Fruit fly (Drosophila melanogaster) whole organism, embryonic: Measurements from ENCODE around the gene eIF2Bepsilon.

Source experiments
- B-H1 ChIP-seq: fragments of 200-800 bp; sonication (Bioruptor generic); IDR thresholded peaks from 3 replicates; pipeline ENCODE4 v1.3.6; 2022; ENCODE audit warnings: missing biosample characterization, missing genetic modification characterization
- CG10431 ChIP-seq: fragments of 200-800 bp; sonication (Bioruptor generic); optimal IDR thresholded peaks from 3 replicates; lab custom pipeline; 2018; ENCODE audit warnings: missing biosample characterization, mild to moderate bottlenecking, missing genetic modification characterization
- CG12299 ChIP-seq: fragments of 200-800 bp; sonication (Bioruptor generic); optimal IDR thresholded peaks from 2 replicates; lab custom pipeline; 2018; ENCODE audit warnings: missing biosample characterization, mild to moderate bottlenecking, missing genetic modification characterization
- CG1233 ChIP-seq: fragments of 200-800 bp; sonication (Bioruptor generic); optimal IDR thresholded peaks from 4 replicates; lab custom pipeline; 2018; ENCODE audit warnings: missing biosample characterization, mild to moderate bottlenecking, missing genetic modification characterization
- CG12659 ChIP-seq: fragments of 200-800 bp; sonication (Bioruptor generic); optimal IDR thresholded peaks from 3 replicates; lab custom pipeline; 2017; ENCODE audit warnings: mild to moderate bottlenecking, missing biosample characterization, missing genetic modification reagents, missing genetic modification characterization
- CG13894 ChIP-seq: fragments of 200-800 bp; sonication (Bioruptor generic); optimal IDR thresholded peaks from 3 replicates; lab custom pipeline; 2018; ENCODE audit warnings: missing biosample characterization, mild to moderate bottlenecking, missing genetic modification characterization, moderate library complexity
- CG14965 ChIP-seq: fragments of 200-800 bp; sonication (Bioruptor generic); optimal IDR thresholded peaks from 2 replicates; lab custom pipeline; 2016; ENCODE audit warnings: missing biosample characterization, missing genetic modification characterization, borderline replicate concordance
- CG15269 ChIP-seq: fragments of 200-800 bp; sonication (Bioruptor generic); optimal IDR thresholded peaks from 2 replicates; lab custom pipeline; 2018; ENCODE audit warnings: missing biosample characterization, mild to moderate bottlenecking, missing genetic modification characterization, moderate library complexity
- CG17568 ChIP-seq: fragments of 200-800 bp; sonication (Bioruptor generic); optimal IDR thresholded peaks from 2 replicates; lab custom pipeline; 2018; ENCODE audit warnings: missing biosample characterization, mild to moderate bottlenecking, missing genetic modification characterization, moderate library complexity
- CG17912 ChIP-seq: fragments of 200-800 bp; sonication (Bioruptor generic); optimal IDR thresholded peaks from 2 replicates; lab custom pipeline; 2018; ENCODE audit warnings: missing biosample characterization, mild to moderate bottlenecking, missing genetic modification characterization
- CG18476 ChIP-seq: fragments of 200-800 bp; sonication (Bioruptor generic); optimal IDR thresholded peaks from 2 replicates; lab custom pipeline; 2016; ENCODE audit warnings: missing biosample characterization, mild to moderate bottlenecking, missing genetic modification characterization
- CG31441 ChIP-seq: fragments of 200-800 bp; sonication (Bioruptor generic); IDR thresholded peaks from 2 replicates; pipeline ENCODE4 v1.3.6; 2022; ENCODE audit warnings: missing biosample characterization, missing genetic modification characterization
- CG33557 ChIP-seq: fragments of 200-800 bp; sonication (Bioruptor generic); optimal IDR thresholded peaks from 2 replicates; lab custom pipeline; 2019; ENCODE audit warnings: missing biosample characterization, mild to moderate bottlenecking, missing genetic modification characterization, moderate library complexity
- CG4282 ChIP-seq: fragments of 200-800 bp; sonication (Bioruptor generic); optimal IDR thresholded peaks from 2 replicates; lab custom pipeline; 2016; ENCODE audit warnings: missing biosample characterization, missing genetic modification characterization
- CG4730 ChIP-seq: fragments of 200-800 bp; sonication (Bioruptor generic); IDR thresholded peaks from 2 replicates; pipeline ENCODE4 v1.3.6; 2022; ENCODE audit warnings: missing biosample characterization, missing genetic modification characterization
- CG6654 ChIP-seq: fragments of 200-800 bp; sonication (Bioruptor generic); optimal IDR thresholded peaks from 2 replicates; lab custom pipeline; 2017; ENCODE audit warnings: missing biosample characterization, mild to moderate bottlenecking, missing genetic modification characterization
- CG8359 ChIP-seq: fragments of 200-800 bp; sonication (Bioruptor generic); optimal IDR thresholded peaks from 2 replicates; lab custom pipeline; 2017; ENCODE audit warnings: missing biosample characterization, mild to moderate bottlenecking, missing genetic modification characterization, borderline replicate concordance
- CG9876 ChIP-seq: fragments of 200-800 bp; sonication (Bioruptor generic); optimal IDR thresholded peaks from 2 replicates; lab custom pipeline; 2016; ENCODE audit warnings: missing biosample characterization, missing genetic modification characterization
- Camta ChIP-seq: fragments of 200-800 bp; sonication (Bioruptor generic); optimal IDR thresholded peaks from 2 replicates; lab custom pipeline; 2016; ENCODE audit warnings: missing biosample characterization, missing genetic modification characterization
- CrebB ChIP-seq: fragments of 200-800 bp; sonication (Bioruptor generic); optimal IDR thresholded peaks from 3 replicates; lab custom pipeline; 2018; ENCODE audit warnings: missing biosample characterization, mild to moderate bottlenecking, missing genetic modification characterization
- Drgx ChIP-seq: fragments of 200-800 bp; sonication (Bioruptor generic); IDR thresholded peaks from 2 replicates; pipeline ENCODE4 v1.3.6; 2022; ENCODE audit warnings: missing biosample characterization, missing genetic modification characterization
- E2f2 ChIP-seq: fragments of 200-800 bp; sonication (Bioruptor generic); IDR thresholded peaks from 2 replicates; pipeline ENCODE4 v1.3.6; 2022; ENCODE audit warnings: missing biosample characterization, missing genetic modification characterization
- Ets65A ChIP-seq: fragments of 200-800 bp; sonication (Bioruptor generic); peaks from one replicate; lab custom pipeline; 2016; ENCODE audit warnings: missing biosample characterization, missing genetic modification characterization
- Ets97D ChIP-seq: fragments of 200-800 bp; sonication (Bioruptor generic); optimal IDR thresholded peaks from 3 replicates; lab custom pipeline; 2016; ENCODE audit warnings: missing biosample characterization, missing genetic modification characterization
- H15 ChIP-seq: fragments of 200-800 bp; sonication (Bioruptor generic); IDR thresholded peaks from 3 replicates; pipeline ENCODE4 v1.3.6; 2022; ENCODE audit warnings: missing biosample characterization, missing genetic modification characterization
- Hr39 ChIP-seq: fragments of >200 bp; optimal IDR thresholded peaks from 2 replicates; lab custom pipeline; 2017
- Hr78 ChIP-seq, 2 experiments: fragments of 200-800 bp in 1 of 2; fragments of >200 bp in 1 of 2; sonication (Bioruptor generic) in 1 of 2; optimal IDR thresholded peaks; 2 replicates each; lab custom pipeline; 2017 to 2019; ENCODE audit warnings: missing biosample characterization in 2 of 2, missing genetic modification characterization in 2 of 2, mild to moderate bottlenecking in 1 of 2, moderate library complexity in 1 of 2
- Kr ChIP-seq: fragments of 200-800 bp; sonication (Bioruptor generic); optimal IDR thresholded peaks from 2 replicates; lab custom pipeline; 2017; ENCODE audit warnings: missing biosample characterization, mild to moderate bottlenecking, missing genetic modification characterization
- MTF-1 ChIP-seq: fragments of 200-800 bp; sonication (Bioruptor generic); optimal IDR thresholded peaks from 2 replicates; lab custom pipeline; 2018; ENCODE audit warnings: missing biosample characterization, mild to moderate bottlenecking, missing genetic modification characterization, borderline replicate concordance
- Mes4 ChIP-seq: fragments of 200-800 bp; sonication (Bioruptor generic); optimal IDR thresholded peaks from 2 replicates; lab custom pipeline; 2016; ENCODE audit warnings: missing biosample characterization, missing genetic modification characterization
- Nf-YB ChIP-seq: fragments of 200-800 bp; sonication (Bioruptor generic); optimal IDR thresholded peaks from 3 replicates; lab custom pipeline; 2019; ENCODE audit warnings: missing biosample characterization, mild to moderate bottlenecking, missing genetic modification characterization, moderate library complexity
- Sox102F ChIP-seq: fragments of 200-800 bp; sonication (Bioruptor generic); optimal IDR thresholded peaks from 2 replicates; lab custom pipeline; 2018; ENCODE audit warnings: missing biosample characterization, mild to moderate bottlenecking, missing genetic modification characterization, moderate library complexity
- Spps ChIP-seq: fragments of 200-800 bp; sonication (Bioruptor generic); optimal IDR thresholded peaks from 2 replicates; lab custom pipeline; 2018; ENCODE audit warnings: missing biosample characterization, mild to moderate bottlenecking, missing genetic modification characterization
- bab2 ChIP-seq: fragments of 200-800 bp; sonication (Bioruptor generic); optimal IDR thresholded peaks from 2 replicates; lab custom pipeline; 2016; ENCODE audit warnings: missing biosample characterization, missing genetic modification characterization
- ci ChIP-seq: fragments of 200-800 bp; sonication (Bioruptor generic); IDR thresholded peaks from 3 replicates; pipeline ENCODE4 v1.3.6; 2022; ENCODE audit warnings: missing biosample characterization, missing genetic modification characterization
- esg ChIP-seq: fragments of 200-800 bp; sonication (Bioruptor generic); conservative IDR thresholded peaks from 2 replicates; pipeline ENCODE4 v1.3.6; 2022; ENCODE audit warnings: missing biosample characterization, missing genetic modification characterization
- fru ChIP-seq: fragments of >200 bp; optimal IDR thresholded peaks from 2 replicates; lab custom pipeline; 2017
- gro ChIP-seq: fragments of 200-800 bp; sonication (Bioruptor generic); optimal IDR thresholded peaks from 2 replicates; lab custom pipeline; 2016; ENCODE audit warnings: missing biosample characterization, missing genetic modification characterization
- h ChIP-seq: fragments of >200 bp; optimal IDR thresholded peaks from 2 replicates; lab custom pipeline; 2017
- ham ChIP-seq: fragments of 200-800 bp; sonication (Bioruptor generic); IDR thresholded peaks from 2 replicates; pipeline ENCODE4 v1.3.6; 2022; ENCODE audit warnings: missing biosample characterization, missing genetic modification characterization
- lab ChIP-seq: fragments of 200-800 bp; sonication (Bioruptor generic); optimal IDR thresholded peaks from 3 replicates; lab custom pipeline; 2017; ENCODE audit warnings: missing biosample characterization, missing genetic modification characterization, mild to moderate bottlenecking, moderate library complexity, missing genetic modification reagents
- lbe ChIP-seq: fragments of 200-800 bp; sonication (Bioruptor generic); optimal IDR thresholded peaks from 2 replicates; lab custom pipeline; 2016; ENCODE audit warnings: missing biosample characterization, mild to moderate bottlenecking, missing genetic modification characterization
- mam ChIP-seq: fragments of 200-800 bp; sonication (Bioruptor generic); optimal IDR thresholded peaks from 3 replicates; lab custom pipeline; 2016; ENCODE audit warnings: missing biosample characterization, missing genetic modification characterization
- org-1 ChIP-seq: fragments of 200-800 bp; sonication (Bioruptor generic); optimal IDR thresholded peaks from 2 replicates; lab custom pipeline; 2017; ENCODE audit warnings: missing biosample characterization, missing genetic modification characterization
- pnt ChIP-seq: fragments of 200-800 bp; sonication (Bioruptor generic); optimal IDR thresholded peaks from 3 replicates; lab custom pipeline; 2016; ENCODE audit warnings: missing biosample characterization, missing genetic modification characterization
- pzg ChIP-seq: fragments of 200-800 bp; sonication (Bioruptor generic); optimal IDR thresholded peaks from 3 replicates; lab custom pipeline; 2018; ENCODE audit warnings: missing biosample characterization, mild to moderate bottlenecking, missing genetic modification characterization, moderate library complexity
- row ChIP-seq: fragments of 200-800 bp; sonication (Bioruptor generic); IDR thresholded peaks from 3 replicates; pipeline ENCODE4 v1.3.6; 2022; ENCODE audit warnings: missing biosample characterization, missing genetic modification characterization
- ssp ChIP-seq: fragments of 200-800 bp; sonication (Bioruptor generic); IDR thresholded peaks from 2 replicates; pipeline ENCODE4 v1.3.6; 2022; ENCODE audit warnings: missing biosample characterization, missing genetic modification characterization
- wor ChIP-seq: fragments of 200-800 bp; sonication (Bioruptor generic); IDR thresholded peaks from 2 replicates; pipeline ENCODE4 v1.3.6; 2022; ENCODE audit warnings: missing biosample characterization, missing genetic modification characterization

Gene eIF2Bepsilon

dm6 chrX:1943337-1944244, 20.9 kb upstream of the eIF2Bepsilon start (continued):
- TF ChIP-seq Nf-YB (peak; percentile 71), CG13894 (tag; lab: Kevin White, UChicago) (no peak), Hr78 (GFP tag; optimal IDR thresholded peaks at IDR 0.05; lab: Kevin White, UChicago) (peak in 1 of 2 experiments; percentile 59), CG18476 (GFP tag; lab: Kevin White, UChicago) (peak; percentile 50), H15 (GFP tag; lab: Robert Waterston, UW) (no peak), ssp (GFP tag; lab: Robert Waterston, UW) (peak; percentile 14; the same call in 1 of the 2 replicates), Spps (tag; lab: Kevin White, UChicago) (peak; percentile 63), Camta (GFP tag; lab: Kevin White, UChicago) (peak; percentile 65), E2f2 (GFP tag; lab: Robert Waterston, UW) (no peak), CG15269 (peak; percentile 56), MTF-1 (GFP tag; lab: Kevin White, UChicago) (no peak), CG33557 (GFP tag; lab: Kevin White, UChicago) (peak; percentile 69), CG4282 (GFP tag; lab: Kevin White, UChicago) (no peak), CG12659 (peak; percentile 36), bab2 (peak; percentile 67), gro (GFP tag; lab: Kevin White, UChicago) (peak; percentile 76), wor (GFP tag; lab: Robert Waterston, UW) (peak; percentile 59), pnt (GFP tag; lab: Kevin White, UChicago) (peak; percentile 61), CG10431 (GFP tag; lab: Kevin White, UChicago) (peak; percentile 2), Drgx (GFP tag; lab: Robert Waterston, UW) (no peak), CG14965 (GFP tag; lab: Kevin White, UChicago) (no peak), esg (GFP tag; lab: Robert Waterston, UW) (peak; percentile 43), CG1233 (GFP tag; lab: Kevin White, UChicago) (peak; percentile 62), Kr (GFP tag; lab: Kevin White, UChicago) (peak; percentile 29), CG4730 (GFP tag; lab: Robert Waterston, UW) (no peak), CG17912 (GFP tag; lab: Kevin White, UChicago) (no peak), B-H1 (GFP tag; lab: Robert Waterston, UW) (0 out of 3 replicates have a peak, but pooled peaks have one; percentile 10), CG9876 (GFP tag; lab: Kevin White, UChicago) (no peak), CrebB (tag; lab: Kevin White, UChicago) (peak; percentile 34), lab (GFP tag; lab: Kevin White, UChicago) (peak; percentile 61), Mes4 (GFP tag; lab: Kevin White, UChicago) (peak; percentile 46), Hr39 (no peak), CG8359 (GFP tag; lab: Kevin White, UChicago) (peak; percentile 60), CG12299 (peak; percentile 63), ci (GFP tag; lab: Robert Waterston, UW) (0 out of 3 replicates have a peak, but pooled peaks have one; percentile 26), row (GFP tag; lab: Robert Waterston, UW) (peak; percentile 72), CG31441 (GFP tag; lab: Robert Waterston, UW) (peak; percentile 61), lbe (peak; percentile 65), mam (peak; percentile 60), org-1 (GFP tag; lab: Kevin White, UChicago) (peak; percentile 72), CG6654 (GFP tag; lab: Kevin White, UChicago) (peak; percentile 51), pzg (GFP tag; lab: Kevin White, UChicago) (no peak), fru (lab: Kevin White, UChicago) (no peak), h (lab: Kevin White, UChicago) (no peak), Ets97D (GFP tag; lab: Kevin White, UChicago) (peak; percentile 20), Sox102F (GFP tag; lab: Kevin White, UChicago) (peak; percentile 78), CG17568 (GFP tag; lab: Kevin White, UChicago) (peak; percentile 41), Ets65A (GFP tag; lab: Kevin White, UChicago) (peak; percentile 93), ham (GFP tag; lab: Robert Waterston, UW) (no peak)
